Fruit fly (Drosophila melanogaster): ENCODE results near the gene Vha55.

dm6 chr3R:12627691-12628148 lies at the start of gene Vha55, which contains the start of gene Snx3:
- TF ChIP-seq psq (optimal IDR thresholded peaks at IDR 0.05) (no peak), Sin3A (optimal IDR thresholded peaks at IDR 0.05) (no peak)
